Fruit fly (Drosophila melanogaster) Kc167 (cell line): ENCODE measurements around the gene CG32984.

Experiments
- Myc ChIP-seq: fragments of >200 bp; optimal IDR thresholded peaks from 2 replicates; lab custom pipeline; 2017; ENCODE audit warnings: missing external identifiers
- Sin3A ChIP-seq: fragments of >200 bp; optimal IDR thresholded peaks from 2 replicates; lab custom pipeline; 2018; ENCODE audit warnings: missing external identifiers
- h ChIP-seq: fragments of >200 bp; optimal IDR thresholded peaks from 3 replicates; lab custom pipeline; 2018; ENCODE audit warnings: missing external identifiers
- insv ChIP-seq: fragments of >200 bp; optimal IDR thresholded peaks from 3 replicates; lab custom pipeline; 2018; ENCODE audit warnings: missing external identifiers
- psq ChIP-seq: fragments of >200 bp; optimal IDR thresholded peaks from 2 replicates; lab custom pipeline; 2017; ENCODE audit warnings: missing external identifiers
- ttk ChIP-seq: sonication (Bioruptor generic); optimal IDR thresholded peaks from 2 replicates; lab custom pipeline; 2017; ENCODE audit warnings: missing external identifiers

- TF ChIP-seq Sin3A (lab: Kevin White, UChicago) (no peak), Myc (lab: Kevin White, UChicago) (no peak), h (lab: Kevin White, UChicago) (no peak), insv (lab: Kevin White, UChicago) (no peak), psq (lab: Kevin White, UChicago) (no peak), ttk (lab: Kevin White, UChicago) (no peak)
These were observed 26.8 kb downstream of the CG32984 start, which contains the start of gene CG9555 for dm6 chr2L:8991583-8991982.
